Worm (Caenorhabditis elegans): ENCODE results near the gene srx-76.

Gene srx-76

DNA sequence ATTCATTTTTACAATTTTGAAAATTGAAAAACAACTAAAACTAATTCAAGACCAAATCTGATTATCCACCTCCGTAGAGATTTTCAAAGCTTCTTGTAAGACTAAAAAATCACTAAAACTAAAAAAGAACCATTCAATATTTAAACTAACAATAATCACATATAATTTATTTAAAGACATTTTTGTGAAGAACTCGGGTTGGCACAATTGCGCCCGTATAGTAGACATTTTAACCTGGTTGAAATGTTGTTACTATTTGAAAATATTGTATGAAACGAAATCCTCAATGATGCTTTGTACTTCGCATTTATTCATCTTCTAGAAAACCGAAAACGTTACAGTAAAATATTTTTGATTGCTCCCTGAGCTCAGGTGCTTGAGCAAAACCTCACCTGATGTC, 35.6 kb upstream of the srx-76 start:
- no peak for TF ChIP-seq aha-1 (tag; optimal IDR thresholded peaks at IDR 0.05)
- TF ChIP-seq dsc-1 (tag; optimal IDR thresholded peaks at IDR 0.05) = no peak

- TF ChIP-seq efl-1 (optimal IDR thresholded peaks at IDR 0.05) = no peak
- TF ChIP-seq efl-1 (GFP tag; optimal IDR thresholded peaks at IDR 0.05 in 1 of 2) = peak in 1 of 2 experiments; percentile 38
- TF ChIP-seq nhr-77 (tag; optimal IDR thresholded peaks at IDR 0.05) = no peak
These were observed 33.9 kb upstream of the srx-76 start for ce11 chrV:11857756-11858155.

DNA sequence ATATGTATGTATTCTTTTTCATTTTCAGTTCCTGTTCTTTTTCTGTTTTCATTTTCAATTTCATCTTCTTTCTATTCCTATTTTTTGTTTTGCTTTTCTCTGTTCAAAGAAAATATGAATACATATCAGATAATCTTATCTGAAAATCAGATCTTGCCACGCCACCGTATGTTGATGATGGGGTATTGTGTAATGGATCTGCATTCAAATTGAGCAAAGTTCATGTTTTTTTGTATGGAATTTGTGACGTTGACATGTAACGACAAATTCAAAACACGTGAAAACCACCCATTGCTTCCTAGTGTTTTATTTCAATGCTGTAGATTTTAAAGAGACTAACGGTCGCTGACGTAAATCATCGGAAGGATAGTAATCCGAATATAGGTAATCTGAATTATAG, 33.3 kb upstream of the srx-76 start:
- no peak for TF ChIP-seq efl-3 (GFP tag; optimal IDR thresholded peaks at IDR 0.05)
- no peak for TF ChIP-seq ztf-11 (tag; optimal IDR thresholded peaks at IDR 0.05)
- no peak for TF ChIP-seq hlh-17 (GFP tag; optimal IDR thresholded peaks at IDR 0.05; ENCODE audit: borderline replicate concordance)
- no peak for TF ChIP-seq unc-98 (GFP tag; IDR thresholded peaks at IDR 0.05)
- TF ChIP-seq nhr-85 (tag) = peak; percentile 64
- no peak for TF ChIP-seq lin-39 (tag; optimal IDR thresholded peaks at IDR 0.05)
- TF ChIP-seq jun-1 (tag; optimal IDR thresholded peaks at IDR 0.05) = no peak
- no peak for TF ChIP-seq elt-2 (tag; optimal IDR thresholded peaks at IDR 0.05)
- no peak for TF ChIP-seq nhr-237 (tag; optimal IDR thresholded peaks at IDR 0.05)
- no peak for TF ChIP-seq ama-1 (optimal IDR thresholded peaks at IDR 0.05)
- TF ChIP-seq sox-4 (tag; optimal IDR thresholded peaks at IDR 0.05) = no peak
- no peak for TF ChIP-seq efl-1 (optimal IDR thresholded peaks at IDR 0.05)
- TF ChIP-seq efl-1 (GFP tag; optimal IDR thresholded peaks at IDR 0.05 in 1 of 2) = peak in 1 of 2 experiments; percentile 12
- TF ChIP-seq C34B4.2 (tag; optimal IDR thresholded peaks at IDR 0.05) = no peak
- TF ChIP-seq vab-15 (tag; optimal IDR thresholded peaks at IDR 0.05) = no peak
- peak; percentile 11 for TF ChIP-seq nhr-71 (tag; optimal IDR thresholded peaks at IDR 0.05)
- TF ChIP-seq fos-1 (tag; optimal IDR thresholded peaks at IDR 0.05) = no peak
- TF ChIP-seq grh-1 (GFP tag; IDR thresholded peaks at IDR 0.05) = no peak
- no peak for TF ChIP-seq ceh-90 (tag; optimal IDR thresholded peaks at IDR 0.05)
- TF ChIP-seq F16B12.6 (tag; optimal IDR thresholded peaks at IDR 0.05) = no peak
- no peak for TF ChIP-seq nhr-77 (tag; optimal IDR thresholded peaks at IDR 0.05)
- no peak for TF ChIP-seq irx-1 (tag; optimal IDR thresholded peaks at IDR 0.05)
- TF ChIP-seq snu-23 (GFP tag; optimal IDR thresholded peaks at IDR 0.05) = peak; percentile 23
- TF ChIP-seq aha-1 (tag; optimal IDR thresholded peaks at IDR 0.05) = no peak
- TF ChIP-seq lsy-2 (tag; optimal IDR thresholded peaks at IDR 0.05) = peak in 1 of 2 experiments; percentile 16
- TF ChIP-seq egl-27 (tag; optimal IDR thresholded peaks at IDR 0.05) = no peak
- no peak for TF ChIP-seq fkh-8 (tag; optimal IDR thresholded peaks at IDR 0.05)
- TF ChIP-seq mep-1 (tag; optimal IDR thresholded peaks at IDR 0.05) = peak; percentile 23
- TF ChIP-seq elt-3 (tag; optimal IDR thresholded peaks at IDR 0.05) = no peak
- TF ChIP-seq nhr-12 (tag; optimal IDR thresholded peaks at IDR 0.05) = no peak
- peak; percentile 3 for TF ChIP-seq unc-130 (tag; optimal IDR thresholded peaks at IDR 0.05)
- TF ChIP-seq aly-2 (tag; optimal IDR thresholded peaks at IDR 0.05) = no peak
- TF ChIP-seq rnt-1 (tag; optimal IDR thresholded peaks at IDR 0.05) = no peak
- peak; percentile 39 for TF ChIP-seq nhr-20 (tag; optimal IDR thresholded peaks at IDR 0.05)
- no peak for TF ChIP-seq ceh-63 (GFP tag; optimal IDR thresholded peaks at IDR 0.05)
- no peak for TF ChIP-seq ztf-4 (tag; optimal IDR thresholded peaks at IDR 0.05)
- no peak for TF ChIP-seq alr-1 (tag; optimal IDR thresholded peaks at IDR 0.05; ENCODE audit: borderline replicate concordance)
- no peak for TF ChIP-seq hpl-2 (GFP tag; optimal IDR thresholded peaks at IDR 0.05)
- TF ChIP-seq xbp-1 (tag; optimal IDR thresholded peaks at IDR 0.05) = no peak
- peak in 1 of 2 experiments; percentile 19 for TF ChIP-seq lin-35 (GFP tag; optimal IDR thresholded peaks at IDR 0.05)
- no peak for TF ChIP-seq hlh-4 (tag; optimal IDR thresholded peaks at IDR 0.05)
- no peak for TF ChIP-seq pqm-1 (tag; optimal IDR thresholded peaks at IDR 0.05)
- no peak for TF ChIP-seq nhr-47 (tag; optimal IDR thresholded peaks at IDR 0.05)
- TF ChIP-seq egl-13 (tag; optimal IDR thresholded peaks at IDR 0.05) = no peak
- no peak for TF ChIP-seq mef-2 (tag; optimal IDR thresholded peaks at IDR 0.05)
- TF ChIP-seq ces-1 (GFP tag; optimal IDR thresholded peaks at IDR 0.05) = no peak
- TF ChIP-seq lir-3 (tag; optimal IDR thresholded peaks at IDR 0.05; ENCODE audit: poor library complexity) = no peak
- TF ChIP-seq fkh-4 (tag; optimal IDR thresholded peaks at IDR 0.05; ENCODE audit: borderline replicate concordance) = no peak
- no peak for TF ChIP-seq ets-5 (GFP tag; IDR thresholded peaks at IDR 0.05)
